Fruit fly (Drosophila melanogaster) whole organism, prepupa: ENCODE measurements around the gene Chrac-14.

ENCODE experiments used
- Blimp-1 ChIP-seq: fragments of 200-800 bp; sonication (Bioruptor generic); optimal IDR thresholded peaks from 3 replicates; lab custom pipeline; 2017; ENCODE audit warnings: missing biosample characterization, missing genetic modification characterization, mild to moderate bottlenecking, moderate library complexity, missing genetic modification reagents
- CG16779 ChIP-seq: fragments of 200-800 bp; sonication (Bioruptor generic); optimal IDR thresholded peaks from 3 replicates; lab custom pipeline; 2017; ENCODE audit warnings: missing biosample characterization, mild to moderate bottlenecking, missing genetic modification characterization
- CG6163 ChIP-seq: fragments of 200-800 bp; sonication (Bioruptor generic); IDR thresholded peaks from 3 replicates; pipeline ENCODE4 v1.3.6; 2022; ENCODE audit warnings: missing biosample characterization, missing genetic modification characterization
- CG6854 ChIP-seq: fragments of 200-800 bp; sonication (Bioruptor generic); optimal IDR thresholded peaks from 2 replicates; lab custom pipeline; 2017; ENCODE audit warnings: missing biosample characterization, mild to moderate bottlenecking, missing genetic modification characterization
- Ets96B ChIP-seq: fragments of 200-800 bp; optimal IDR thresholded peaks from 2 replicates; lab custom pipeline; 2019; ENCODE audit warnings: missing biosample characterization, mild to moderate bottlenecking, missing genetic modification characterization, moderate library complexity
- Smox ChIP-seq: fragments of 200-800 bp; sonication (Bioruptor generic); optimal IDR thresholded peaks from 3 replicates; lab custom pipeline; 2016; ENCODE audit warnings: missing biosample characterization, missing genetic modification characterization
- pdm3 ChIP-seq: fragments of 200-800 bp; sonication (Bioruptor generic); optimal IDR thresholded peaks from 3 replicates; lab custom pipeline; 2016; ENCODE audit warnings: missing biosample characterization, missing genetic modification characterization
- topi ChIP-seq: fragments of 200-800 bp; sonication (Bioruptor generic); optimal IDR thresholded peaks from 3 replicates; lab custom pipeline; 2016; ENCODE audit warnings: missing biosample characterization, missing genetic modification characterization

DNA sequence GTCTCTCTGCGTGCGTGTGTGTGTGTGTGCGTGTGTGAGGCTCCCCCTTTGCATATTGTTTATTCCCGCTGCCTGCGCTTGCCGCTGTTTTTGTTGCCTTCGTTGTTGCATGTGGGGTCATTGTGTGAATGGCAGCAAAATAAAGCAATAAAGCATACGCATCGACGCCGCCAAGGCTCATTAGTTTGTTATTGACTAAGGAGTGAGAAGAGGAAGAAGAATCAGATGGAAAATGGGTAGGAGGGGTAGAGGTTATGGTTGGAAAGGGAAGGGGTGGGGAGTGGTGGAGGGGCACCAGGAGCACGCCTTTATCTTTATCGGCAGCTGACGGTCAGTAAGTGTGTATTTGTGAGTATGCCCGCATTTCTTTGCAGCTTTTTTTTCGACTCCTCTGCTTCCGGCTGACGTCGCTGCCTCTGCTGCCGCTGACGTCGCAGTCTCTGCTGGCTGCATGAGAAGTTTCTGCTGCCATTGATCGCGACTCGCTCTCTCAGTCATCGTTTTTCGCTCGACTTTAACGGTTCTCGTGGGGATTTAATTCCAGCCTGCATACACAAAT lies 17.7 kb upstream of the Chrac-14 start:
- TF ChIP-seq Ets96B (tag; lab: Kevin White, UChicago) (peak; percentile 28), CG16779 (tag; lab: Kevin White, UChicago) (peak; percentile 34), topi (GFP tag; lab: Kevin White, UChicago) (no peak), CG6854 (GFP tag; lab: Kevin White, UChicago) (peak; percentile 56), Smox (GFP tag; lab: Kevin White, UChicago) (no peak), pdm3 (GFP tag; lab: Kevin White, UChicago) (no peak), Blimp-1 (GFP tag; lab: Kevin White, UChicago) (no peak), CG6163 (GFP tag; lab: Robert Waterston, UW) (peak; percentile 42; the same call in 1 of the 3 replicates)
